Worm (Caenorhabditis elegans) whole organism, early embryonic: ENCODE data around the gene R07H5.11.

ENCODE experiments used
- B0310.2 ChIP-seq: sonication (generic microtip); optimal IDR thresholded peaks from 2 replicates; lab custom pipeline; 2016; ENCODE audit warnings: mild to moderate bottlenecking, missing genetic modification characterization, missing compliant biosample characterization
- F13C5.2 ChIP-seq: sonication (generic microtip); optimal IDR thresholded peaks from 2 replicates; lab custom pipeline; 2017; ENCODE audit warnings: mild to moderate bottlenecking, missing genetic modification characterization, inconsistent platforms, missing compliant biosample characterization
- aly-1 ChIP-seq: sonication (generic microtip); optimal IDR thresholded peaks from 2 replicates; lab custom pipeline; 2016; ENCODE audit warnings: missing genetic modification characterization, missing compliant biosample characterization
- ama-1 ChIP-seq: fragments of 150-350 bp; optimal IDR thresholded peaks from 2 replicates; lab custom pipeline; 2014
- ceh-13 ChIP-seq: fragments of 200-800 bp; sonication (Bioruptor generic); optimal IDR thresholded peaks from 2 replicates; lab custom pipeline; 2018; ENCODE audit warnings: mild to moderate bottlenecking, missing genetic modification characterization, missing compliant biosample characterization
- ets-7 ChIP-seq: sonication (generic microtip); optimal IDR thresholded peaks from 2 replicates; lab custom pipeline; 2016; ENCODE audit warnings: missing genotype, missing genetic modification characterization, missing compliant biosample characterization
- flt-1 ChIP-seq: fragments of 200-800 bp; sonication (Bioruptor generic); IDR thresholded peaks from 2 replicates; pipeline ENCODE4 v1.3.6; 2022; ENCODE audit warnings: missing genetic modification characterization, missing compliant biosample characterization
- hmbx-1 ChIP-seq: sonication (generic microtip); optimal IDR thresholded peaks from 2 replicates; lab custom pipeline; 2016; ENCODE audit warnings: mild to moderate bottlenecking, missing genetic modification characterization, missing compliant biosample characterization
- hmg-4 ChIP-seq: fragments of 200-800 bp; sonication (Bioruptor generic); optimal IDR thresholded peaks from 2 replicates; lab custom pipeline; 2018; ENCODE audit warnings: mild to moderate bottlenecking, missing genetic modification characterization, missing compliant biosample characterization
- pes-1 ChIP-seq: fragments of 200-800 bp; sonication (Bioruptor generic); IDR thresholded peaks from 2 replicates; pipeline ENCODE4 v1.3.6; 2022; ENCODE audit warnings: missing genetic modification reagents, missing genetic modification characterization, missing compliant biosample characterization
- sea-1 ChIP-seq: fragments of 200-800 bp; sonication (Bioruptor generic); conservative IDR thresholded peaks from 2 replicates; pipeline ENCODE4 v1.3.6; 2022; ENCODE audit warnings: missing genetic modification characterization, missing compliant biosample characterization
- tbx-37 ChIP-seq: fragments of 200-800 bp; sonication (Bioruptor generic); conservative IDR thresholded peaks from 2 replicates; pipeline ENCODE4 v1.3.6; 2022; ENCODE audit warnings: missing genetic modification reagents, missing genetic modification characterization, missing compliant biosample characterization
- tra-4 ChIP-seq: sonication (generic microtip); optimal IDR thresholded peaks from 2 replicates; lab custom pipeline; 2017; ENCODE audit warnings: missing genetic modification characterization, missing compliant biosample characterization

DNA sequence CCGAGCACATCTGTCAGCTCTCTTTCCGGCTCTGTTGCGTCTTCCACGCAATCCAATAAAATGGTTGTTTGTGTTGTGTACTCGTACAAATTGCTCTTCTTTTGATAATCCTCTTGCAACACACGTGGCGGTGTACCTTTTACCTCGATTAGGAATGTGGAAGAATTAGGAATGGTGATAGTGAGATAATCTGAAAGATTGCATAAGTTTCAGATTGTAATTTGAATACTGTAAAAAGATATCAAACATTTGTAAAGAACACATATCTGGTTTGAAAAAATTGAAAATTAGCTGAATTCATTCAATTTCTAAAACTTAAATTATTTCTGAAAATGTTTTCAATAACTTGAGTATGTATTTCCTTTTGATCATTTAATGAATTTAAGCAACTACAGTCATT lies 37.7 kb upstream of the R07H5.11 start, which contains the start of gene C08F8.6:
- TF ChIP-seq hmbx-1 (tag; lab: Kevin White, UChicago) (no peak), ets-7 (tag; lab: Kevin White, UChicago) (no peak), tra-4 (no peak), ceh-13 (GFP tag; lab: Kevin White, UChicago) (no peak), aly-1 (tag; lab: Kevin White, UChicago) (no peak), F13C5.2 (tag; lab: Kevin White, UChicago) (no peak), ama-1 (lab: Kevin White, UChicago) (no peak), pes-1 (GFP tag; lab: Robert Waterston, UW) (no peak), flt-1 (no peak), hmg-4 (GFP tag; lab: Kevin White, UChicago) (no peak), sea-1 (GFP tag; lab: Robert Waterston, UW) (no peak), tbx-37 (no peak), B0310.2 (tag; lab: Kevin White, UChicago) (no peak)
